Worm (Caenorhabditis elegans): ENCODE measurements around the gene sgk-1.
"Not testable (repeated sequence)": the region's sequence is repeated elsewhere in the genome, so short reads cannot be mapped to it uniquely, and the experiment has no call there.

sgk-1 gene

ce11 chrX:16290536-16290935 is 28.6 kb upstream of the sgk-1 start (continued):
- TF ChIP-seq Y48G9A.11 (GFP tag; IDR thresholded peaks at IDR 0.05), result no peak
- TF ChIP-seq arid-1 (GFP tag; conservative IDR thresholded peaks at IDR 0.05), result no peak
- TF ChIP-seq lin-39 (tag; optimal IDR thresholded peaks at IDR 0.05), result no peak
- TF ChIP-seq snpc-1.2 (GFP tag; IDR thresholded peaks at IDR 0.05), result no peak
- TF ChIP-seq dmd-6 (GFP tag; IDR thresholded peaks at IDR 0.05), result peak; percentile 80
- TF ChIP-seq daf-8 (GFP tag; IDR thresholded peaks at IDR 0.05), result no peak

- no peak for TF ChIP-seq madf-5 (GFP tag; IDR thresholded peaks at IDR 0.05)
- TF ChIP-seq snpc-4 (tag; optimal IDR thresholded peaks at IDR 0.05), result peak; percentile 33
- no peak for TF ChIP-seq hlh-30 (tag; optimal IDR thresholded peaks at IDR 0.05; ENCODE audit: insufficient read depth)
- peak; percentile 12 for TF ChIP-seq aha-1 (tag)
- 0 out of 2 replicates have a peak, but pooled peaks have one; percentile 19 for TF ChIP-seq Y48G9A.11 (GFP tag; IDR thresholded peaks at IDR 0.05)
- no peak for TF ChIP-seq Y5F2A.4 (GFP tag; optimal IDR thresholded peaks at IDR 0.05)
- no peak for TF ChIP-seq vab-7 (GFP tag; IDR thresholded peaks at IDR 0.05)
- no peak for TF ChIP-seq ceh-20 (GFP tag; IDR thresholded peaks at IDR 0.05)
- TF ChIP-seq daf-8 (GFP tag; IDR thresholded peaks at IDR 0.05), result no peak
- TF ChIP-seq rbr-2 (tag; optimal IDR thresholded peaks at IDR 0.05), result no peak
- no peak for TF ChIP-seq lir-3 (tag; optimal IDR thresholded peaks at IDR 0.05)
Observed at ce11 chrX:16289635-16290034, 27.7 kb upstream of the sgk-1 start.

- TF ChIP-seq dve-1 (tag; optimal IDR thresholded peaks at IDR 0.05; ENCODE audit: insufficient read depth), result peak; percentile 37
- no peak for TF ChIP-seq sdz-12 (GFP tag; optimal IDR thresholded peaks at IDR 0.05)
- TF ChIP-seq daf-16 (GFP tag; optimal IDR thresholded peaks at IDR 0.05), result peak in 1 of 2 experiments; percentile 14
- peak; percentile 9 for TF ChIP-seq daf-16 (tag; optimal IDR thresholded peaks at IDR 0.05)
- 0 out of 2 replicates have a peak, but pooled peaks have one; percentile 36 for TF ChIP-seq tra-1 (GFP tag; IDR thresholded peaks at IDR 0.05)
- TF ChIP-seq hlh-30 (tag; optimal IDR thresholded peaks at IDR 0.05; ENCODE audit: insufficient read depth), result peak; percentile 4
- no peak for TF ChIP-seq nhr-48 (tag; optimal IDR thresholded peaks at IDR 0.05)
- 0 out of 2 replicates have a peak, but pooled peaks have one; percentile 59 for TF ChIP-seq lim-7 (GFP tag; IDR thresholded peaks at IDR 0.05)
Observed at ce11 chrX:16285151-16285550, 23.2 kb upstream of the sgk-1 start.

- TF ChIP-seq lim-7 (GFP tag; IDR thresholded peaks at IDR 0.05) (peak; percentile 57; the same call in 1 of the 2 replicates), arid-1 (GFP tag; conservative IDR thresholded peaks at IDR 0.05) (0 out of 2 replicates have a peak, but pooled peaks have one; percentile 39), snpc-1.2 (GFP tag; IDR thresholded peaks at IDR 0.05) (0 out of 2 replicates have a peak, but pooled peaks have one; percentile 12), vab-7 (GFP tag; IDR thresholded peaks at IDR 0.05) (0 out of 2 replicates have a peak, but pooled peaks have one; percentile 31), egl-43 (GFP tag; IDR thresholded peaks at IDR 0.05) (peak; percentile 55; the same call in 1 of the 2 replicates), mdt-29 (GFP tag; IDR thresholded peaks at IDR 0.05) (0 out of 2 replicates have a peak, but pooled peaks have one; percentile 13), ceh-20 (GFP tag; IDR thresholded peaks at IDR 0.05) (0 out of 2 replicates have a peak, but pooled peaks have one; percentile 13), pha-4 (GFP tag; IDR thresholded peaks at IDR 0.05) (peak; percentile 61; the same call in 1 of the 2 replicates)
- TF ChIP-seq pha-4 (tag; optimal IDR thresholded peaks at IDR 0.05), result not testable (repeated sequence)
Observed at ce11 chrX:16284180-16284579, 22.3 kb upstream of the sgk-1 start.

ce11 chrX:16283103-16283502 is 21.2 kb upstream of the sgk-1 start, which contains the start of gene F52E10.2:
F52E10.2 (minus strand) TSS chrX:16283203.
- TF ChIP-seq mep-1 (tag; optimal IDR thresholded peaks at IDR 0.05) (no peak), hlh-30 (tag; optimal IDR thresholded peaks at IDR 0.05; ENCODE audit: insufficient read depth) (no peak), ceh-62 (tag; optimal IDR thresholded peaks at IDR 0.05) (no peak), unc-62 (GFP tag; optimal IDR thresholded peaks at IDR 0.05 in 1 of 2) (no peak), unc-62 (tag; optimal IDR thresholded peaks at IDR 0.05) (no peak), cey-2 (tag; optimal IDR thresholded peaks at IDR 0.05; ENCODE audit: borderline replicate concordance, insufficient read depth) (no peak), ctbp-1 (GFP tag; IDR thresholded peaks at IDR 0.05) (no peak), F44E2.7 (GFP tag; IDR thresholded peaks at IDR 0.05) (no peak), pqm-1 (tag; optimal IDR thresholded peaks at IDR 0.05) (no peak), mxl-3 (GFP tag; optimal IDR thresholded peaks at IDR 0.05) (no peak), lir-3 (tag; optimal IDR thresholded peaks at IDR 0.05) (no peak), ceh-20 (GFP tag; IDR thresholded peaks at IDR 0.05) (no peak), lin-1 (GFP tag; IDR thresholded peaks at IDR 0.05) (no peak), ztf-11 (tag; optimal IDR thresholded peaks at IDR 0.05) (no peak), R02D3.7 (tag; optimal IDR thresholded peaks at IDR 0.05) (no peak), zip-11 (GFP tag; IDR thresholded peaks at IDR 0.05) (no peak), egl-43 (GFP tag; IDR thresholded peaks at IDR 0.05) (no peak), ces-1 (GFP tag; optimal IDR thresholded peaks at IDR 0.05) (no peak), mdt-29 (GFP tag; IDR thresholded peaks at IDR 0.05) (no peak), dve-1 (tag; optimal IDR thresholded peaks at IDR 0.05; ENCODE audit: insufficient read depth) (no peak), daf-12 (tag; optimal IDR thresholded peaks at IDR 0.05) (no peak)
